Worm (Caenorhabditis elegans) whole organism, L4 larva: ENCODE results near the gene lpr-3.

Source experiments
- F26F4.8 ChIP-seq: fragments of 200-800 bp; sonication (Bioruptor generic); conservative IDR thresholded peaks from 2 replicates; pipeline ENCODE4 v1.3.6; 2022; ENCODE audit warnings: missing genetic modification characterization, missing compliant biosample characterization
- F37D6.2 ChIP-seq: sonication (generic microtip); optimal IDR thresholded peaks from 2 replicates; lab custom pipeline; 2016; ENCODE audit warnings: mild to moderate bottlenecking, missing genetic modification characterization, missing compliant biosample characterization
- F49E8.2 ChIP-seq: sonication (generic microtip); optimal IDR thresholded peaks from 2 replicates; lab custom pipeline; 2016; ENCODE audit warnings: missing compliant biosample characterization, mild to moderate bottlenecking, missing genetic modification characterization, borderline replicate concordance
- R02D3.7 ChIP-seq: fragments of 150-350 bp; sonication (generic microtip); optimal IDR thresholded peaks from 3 replicates; lab custom pipeline; 2014; ENCODE audit warnings: missing biosample characterization, missing genetic modification characterization
- aha-1 ChIP-seq: fragments of 150-350 bp; peaks from one replicate; lab custom pipeline; 2014; ENCODE audit warnings: missing biosample characterization, missing genetic modification characterization
- ceh-28 ChIP-seq: fragments of 150-350 bp; optimal IDR thresholded peaks from 2 replicates; lab custom pipeline; 2014; ENCODE audit warnings: missing biosample characterization, missing genetic modification reagents, missing genetic modification characterization
- ceh-44 ChIP-seq: fragments of 200-800 bp; sonication (Bioruptor generic); IDR thresholded peaks from 2 replicates; pipeline ENCODE4 v1.3.6; 2022; ENCODE audit warnings: missing genetic modification reagents, missing genetic modification characterization, missing compliant biosample characterization
- ceh-82 ChIP-seq: sonication (generic microtip); optimal IDR thresholded peaks from 2 replicates; lab custom pipeline; 2017; ENCODE audit warnings: missing biosample characterization, missing genetic modification characterization
- daf-16 ChIP-seq, 3 experiments: sonication (generic microtip); optimal IDR thresholded peaks; 2 replicates each; lab custom pipeline; 2016 to 2017; ENCODE audit warnings: missing genetic modification characterization in 3 of 3, missing genetic modification reagents in 3 of 3, mild to moderate bottlenecking in 2 of 3, missing compliant biosample characterization in 2 of 3, missing biosample characterization in 1 of 3, moderate library complexity in 1 of 3
- dmd-6 ChIP-seq: fragments of 200-800 bp; sonication (Bioruptor generic); IDR thresholded peaks from 2 replicates; pipeline ENCODE4 v1.3.6; 2022; ENCODE audit warnings: missing genetic modification reagents, missing genetic modification characterization, missing compliant biosample characterization
- dve-1 ChIP-seq: sonication (generic microtip); optimal IDR thresholded peaks from 2 replicates; lab custom pipeline; 2017; ENCODE audit warnings: antibody characterized with exemption, mild to moderate bottlenecking, missing genetic modification characterization, missing compliant biosample characterization; ENCODE audit not compliant: insufficient read depth
- fkh-10 ChIP-seq: fragments of 150-350 bp; optimal IDR thresholded peaks from 2 replicates; lab custom pipeline; 2014; ENCODE audit warnings: missing biosample characterization, missing genetic modification reagents, missing genetic modification characterization
- gei-8 ChIP-seq: fragments of 200-800 bp; sonication (Bioruptor generic); optimal IDR thresholded peaks from 2 replicates; lab custom pipeline; 2018; ENCODE audit warnings: mild to moderate bottlenecking, missing genetic modification characterization, missing compliant biosample characterization
- hif-1 ChIP-seq, 2 experiments: sonication (generic microtip); optimal IDR thresholded peaks; 2 replicates each; lab custom pipeline; 2016 to 2017; ENCODE audit warnings: missing compliant biosample characterization in 2 of 2, missing genetic modification characterization in 2 of 2, missing genetic modification reagents in 2 of 2, missing genotype in 2 of 2, mild to moderate bottlenecking in 1 of 2
- hlh-11 ChIP-seq: fragments of 200-800 bp; sonication (Bioruptor generic); optimal IDR thresholded peaks from 2 replicates; lab custom pipeline; 2018; ENCODE audit warnings: mild to moderate bottlenecking, missing genetic modification characterization, missing compliant biosample characterization
- hlh-30 ChIP-seq: sonication (generic microtip); optimal IDR thresholded peaks from 2 replicates; lab custom pipeline; 2017; ENCODE audit warnings: antibody characterized with exemption, mild to moderate bottlenecking, missing genetic modification characterization, missing compliant biosample characterization; ENCODE audit not compliant: insufficient read depth
- hmg-1.1 ChIP-seq: fragments of 200-800 bp; sonication (Bioruptor generic); IDR thresholded peaks from 2 replicates; pipeline ENCODE4 v1.3.6; 2022; ENCODE audit warnings: missing genetic modification reagents, missing genetic modification characterization, missing compliant biosample characterization
- lin-13 ChIP-seq: fragments of 150-350 bp; optimal IDR thresholded peaks from 2 replicates; lab custom pipeline; 2014; ENCODE audit warnings: missing biosample characterization, missing genetic modification reagents, missing genetic modification characterization
- lsy-2 ChIP-seq, 2 experiments: fragments of 150-350 bp in 1 of 2; sonication (generic microtip) in 1 of 2; optimal IDR thresholded peaks; 2 replicates each; lab custom pipeline; 2014 to 2017; ENCODE audit warnings: missing biosample characterization in 2 of 2, missing genetic modification characterization in 2 of 2
- mep-1 ChIP-seq: fragments of 150-350 bp; sonication (generic microtip); optimal IDR thresholded peaks from 3 replicates; lab custom pipeline; 2014; ENCODE audit warnings: missing biosample characterization, missing genetic modification characterization
- mes-2 ChIP-seq: sonication (generic microtip); optimal IDR thresholded peaks from 2 replicates; lab custom pipeline; 2016; ENCODE audit warnings: missing genotype, mild to moderate bottlenecking, missing genetic modification characterization, missing compliant biosample characterization; ENCODE audit not compliant: poor library complexity, severe bottlenecking
- mxl-2 ChIP-seq: fragments of 200-800 bp; sonication (Bioruptor generic); conservative IDR thresholded peaks from 2 replicates; pipeline ENCODE4 v1.3.6; 2022; ENCODE audit warnings: missing genetic modification reagents, missing genetic modification characterization, missing compliant biosample characterization
- nhr-11 ChIP-seq: fragments of 150-350 bp; optimal IDR thresholded peaks from 2 replicates; lab custom pipeline; 2014; ENCODE audit warnings: missing biosample characterization, missing genetic modification characterization
- nhr-28 ChIP-seq: fragments of 150-350 bp; optimal IDR thresholded peaks from 2 replicates; lab custom pipeline; 2014; ENCODE audit warnings: missing biosample characterization, missing genetic modification characterization
- pqm-1 ChIP-seq: sonication (generic microtip); optimal IDR thresholded peaks from 2 replicates; lab custom pipeline; 2017; ENCODE audit warnings: missing biosample characterization, missing genetic modification characterization
- rbr-2 ChIP-seq: sonication (generic microtip); optimal IDR thresholded peaks from 2 replicates; lab custom pipeline; 2016; ENCODE audit warnings: missing genotype, missing genetic modification characterization, missing compliant biosample characterization
- set-16 ChIP-seq: fragments of 200-800 bp; sonication (Bioruptor generic); IDR thresholded peaks from 2 replicates; pipeline ENCODE4 v1.3.6; 2022; ENCODE audit warnings: missing genetic modification reagents, missing genetic modification characterization, missing compliant biosample characterization
- snpc-1.2 ChIP-seq: fragments of 200-800 bp; sonication (Bioruptor generic); IDR thresholded peaks from 2 replicates; pipeline ENCODE4 v1.3.6; 2022; ENCODE audit warnings: missing genetic modification reagents, missing genetic modification characterization, missing compliant biosample characterization
- unc-62 ChIP-seq, 3 experiments: fragments of 150-350 bp in 1 of 3; sonication (generic microtip); optimal IDR thresholded peaks in 2 of 3; peaks in 1 of 3; 1 replicate in 1 of 3; 2 replicates in 2 of 3; lab custom pipeline; 2014 to 2017; ENCODE audit warnings: missing biosample characterization in 3 of 3, missing genetic modification characterization in 3 of 3, missing genetic modification reagents in 3 of 3, missing genotype in 1 of 3

lpr-3 gene

ce11 chrX:11033128-11033951 lies 23.9 kb upstream of the lpr-3 start:
- TF ChIP-seq nhr-11 (tag; lab: Kevin White, UChicago) (no peak), daf-16 (GFP tag; optimal IDR thresholded peaks at IDR 0.05; lab: Kevin White, UChicago) (no peak), daf-16 (tag; optimal IDR thresholded peaks at IDR 0.05; lab: Kevin White, UChicago) (no peak), unc-62 (GFP tag; optimal IDR thresholded peaks at IDR 0.05 in 1 of 2; lab: Kevin White, UChicago) (peak in 1 of 2 experiments; percentile 38), unc-62 (tag; optimal IDR thresholded peaks at IDR 0.05; lab: Kevin White, UChicago) (no peak), aha-1 (tag; lab: Kevin White, UChicago) (peak; percentile 93), R02D3.7 (tag; lab: Kevin White, UChicago) (no peak), dmd-6 (GFP tag; lab: Robert Waterston, UW) (no peak)

- TF ChIP-seq pqm-1 (tag; lab: Kevin White, UChicago), result no peak
- peak in 1 of 2 experiments; percentile 51 for TF ChIP-seq unc-62 (GFP tag; optimal IDR thresholded peaks at IDR 0.05 in 1 of 2; lab: Kevin White, UChicago)
- no peak for TF ChIP-seq unc-62 (tag; optimal IDR thresholded peaks at IDR 0.05; lab: Kevin White, UChicago)
- no peak for TF ChIP-seq mes-2 (tag; lab: Kevin White, UChicago)
- TF ChIP-seq gei-8 (GFP tag; lab: Kevin White, UChicago), result no peak
- peak; percentile 64 for TF ChIP-seq aha-1 (tag; lab: Kevin White, UChicago)
- TF ChIP-seq ceh-82 (tag; lab: Kevin White, UChicago), result no peak
Observed at ce11 chrX:11033952-11034287, 23.3 kb upstream of the lpr-3 start.

- TF ChIP-seq unc-62 (GFP tag; optimal IDR thresholded peaks at IDR 0.05 in 1 of 2; lab: Kevin White, UChicago) (peak in 1 of 2 experiments; percentile 93), unc-62 (tag; optimal IDR thresholded peaks at IDR 0.05; lab: Kevin White, UChicago) (no peak), rbr-2 (tag; lab: Kevin White, UChicago) (peak; percentile 25), ceh-28 (peak; percentile 28), nhr-28 (tag; lab: Kevin White, UChicago) (peak; percentile 11), lsy-2 (tag; optimal IDR thresholded peaks at IDR 0.05; lab: Kevin White, UChicago) (peak in 1 of 2 experiments; percentile 47), mep-1 (tag; lab: Kevin White, UChicago) (peak; percentile 50), mxl-2 (GFP tag; lab: Robert Waterston, UW) (no peak), F26F4.8 (GFP tag; lab: Robert Waterston, UW) (no peak), daf-16 (GFP tag; optimal IDR thresholded peaks at IDR 0.05; lab: Kevin White, UChicago) (no peak), daf-16 (tag; optimal IDR thresholded peaks at IDR 0.05; lab: Kevin White, UChicago) (peak; percentile 73), snpc-1.2 (GFP tag; lab: Robert Waterston, UW) (no peak), hlh-11 (tag; lab: Kevin White, UChicago) (peak; percentile 30), F37D6.2 (tag; lab: Kevin White, UChicago) (peak; percentile 10), mes-2 (tag; lab: Kevin White, UChicago) (peak; percentile 38), ceh-44 (GFP tag; lab: Robert Waterston, UW) (0 out of 2 replicates have a peak, but pooled peaks have one; percentile 14), hlh-30 (tag; lab: Kevin White, UChicago) (peak; percentile 16), dve-1 (tag; lab: Kevin White, UChicago) (peak; percentile 59), set-16 (GFP tag; lab: Robert Waterston, UW) (peak; percentile 72), F49E8.2 (no peak), hif-1 (tag; optimal IDR thresholded peaks at IDR 0.05; lab: Kevin White, UChicago) (peak in 1 of 2 experiments; percentile 42), aha-1 (tag; lab: Kevin White, UChicago) (peak; percentile 4), lin-13 (GFP tag; lab: Kevin White, UChicago) (no peak), hmg-1.1 (GFP tag; lab: Robert Waterston, UW) (peak; percentile 54), fkh-10 (peak; percentile 35)
Observed at ce11 chrX:11034430-11035117, 22.6 kb upstream of the lpr-3 start.
